Fruit fly (Drosophila melanogaster) whole organism, prepupa: ENCODE results near the gene Xpac.

Source experiments
- CG8319 ChIP-seq: fragments of 200-800 bp; sonication (Bioruptor generic); optimal IDR thresholded peaks from 3 replicates; lab custom pipeline; 2016; ENCODE audit warnings: missing biosample characterization, missing genetic modification characterization
- net ChIP-seq: fragments of 200-800 bp; sonication (Bioruptor generic); optimal IDR thresholded peaks from 3 replicates; lab custom pipeline; 2016; ENCODE audit warnings: missing biosample characterization, missing genetic modification characterization

dm6 chrX:4105830-4106233, 1.8 kb upstream of the Xpac start, which contains the start of gene cib:
- peak; percentile 0 for TF ChIP-seq net (GFP tag; lab: Kevin White, UChicago)
- no peak for TF ChIP-seq CG8319
